Worm (Caenorhabditis elegans): Measurements from ENCODE around the gene B0554.7.

ce11 chrV:414630-415029, 26.2 kb downstream of the B0554.7 start, which contains the start of gene dod-19:
- TF ChIP-seq cog-1 (tag; optimal IDR thresholded peaks at IDR 0.05) (no peak), flt-1 (GFP tag; IDR thresholded peaks at IDR 0.05) (no peak)
